Worm (Caenorhabditis elegans) whole organism, early embryonic: ENCODE results near the gene T20D4.15.
"Not testable (repeated sequence)": the region's sequence is repeated elsewhere in the genome, so short reads cannot be mapped to it uniquely, and the experiment has no call there.

Source experiments
- B0310.2 ChIP-seq: sonication (generic microtip); optimal IDR thresholded peaks from 2 replicates; lab custom pipeline; 2016; ENCODE audit warnings: mild to moderate bottlenecking, missing genetic modification characterization, missing compliant biosample characterization
- F13C5.2 ChIP-seq: sonication (generic microtip); optimal IDR thresholded peaks from 2 replicates; lab custom pipeline; 2017; ENCODE audit warnings: mild to moderate bottlenecking, missing genetic modification characterization, inconsistent platforms, missing compliant biosample characterization
- aly-1 ChIP-seq: sonication (generic microtip); optimal IDR thresholded peaks from 2 replicates; lab custom pipeline; 2016; ENCODE audit warnings: missing genetic modification characterization, missing compliant biosample characterization
- ama-1 ChIP-seq: fragments of 150-350 bp; optimal IDR thresholded peaks from 2 replicates; lab custom pipeline; 2014
- ceh-13 ChIP-seq: fragments of 200-800 bp; sonication (Bioruptor generic); optimal IDR thresholded peaks from 2 replicates; lab custom pipeline; 2018; ENCODE audit warnings: mild to moderate bottlenecking, missing genetic modification characterization, missing compliant biosample characterization
- ceh-36 ChIP-seq: sonication (generic microtip); optimal IDR thresholded peaks from 2 replicates; lab custom pipeline; 2016; ENCODE audit warnings: missing genetic modification characterization, inconsistent platforms, missing compliant biosample characterization
- ets-7 ChIP-seq: sonication (generic microtip); optimal IDR thresholded peaks from 2 replicates; lab custom pipeline; 2016; ENCODE audit warnings: missing genotype, missing genetic modification characterization, missing compliant biosample characterization
- flt-1 ChIP-seq: fragments of 200-800 bp; sonication (Bioruptor generic); IDR thresholded peaks from 2 replicates; pipeline ENCODE4 v1.3.6; 2022; ENCODE audit warnings: missing genetic modification characterization, missing compliant biosample characterization
- hmbx-1 ChIP-seq: sonication (generic microtip); optimal IDR thresholded peaks from 2 replicates; lab custom pipeline; 2016; ENCODE audit warnings: mild to moderate bottlenecking, missing genetic modification characterization, missing compliant biosample characterization
- hmg-4 ChIP-seq: fragments of 200-800 bp; sonication (Bioruptor generic); optimal IDR thresholded peaks from 2 replicates; lab custom pipeline; 2018; ENCODE audit warnings: mild to moderate bottlenecking, missing genetic modification characterization, missing compliant biosample characterization
- hnd-1 ChIP-seq: sonication (generic microtip); optimal IDR thresholded peaks from 2 replicates; lab custom pipeline; 2016; ENCODE audit warnings: missing genetic modification characterization, missing compliant biosample characterization
- pes-1 ChIP-seq: fragments of 200-800 bp; sonication (Bioruptor generic); IDR thresholded peaks from 2 replicates; pipeline ENCODE4 v1.3.6; 2022; ENCODE audit warnings: missing genetic modification reagents, missing genetic modification characterization, missing compliant biosample characterization
- scrt-1 ChIP-seq: fragments of 200-800 bp; sonication (Bioruptor generic); IDR thresholded peaks from 2 replicates; pipeline ENCODE4 v1.3.6; 2022; ENCODE audit warnings: missing genetic modification characterization, missing compliant biosample characterization
- sea-1 ChIP-seq: fragments of 200-800 bp; sonication (Bioruptor generic); conservative IDR thresholded peaks from 2 replicates; pipeline ENCODE4 v1.3.6; 2022; ENCODE audit warnings: missing genetic modification characterization, missing compliant biosample characterization
- tbx-11 ChIP-seq: fragments of 200-800 bp; sonication (Bioruptor generic); IDR thresholded peaks from 2 replicates; pipeline ENCODE4 v1.3.6; 2022; ENCODE audit warnings: missing genetic modification characterization, missing compliant biosample characterization
- tbx-37 ChIP-seq: fragments of 200-800 bp; sonication (Bioruptor generic); conservative IDR thresholded peaks from 2 replicates; pipeline ENCODE4 v1.3.6; 2022; ENCODE audit warnings: missing genetic modification reagents, missing genetic modification characterization, missing compliant biosample characterization
- tra-4 ChIP-seq: sonication (generic microtip); optimal IDR thresholded peaks from 2 replicates; lab custom pipeline; 2017; ENCODE audit warnings: missing genetic modification characterization, missing compliant biosample characterization

Gene T20D4.15

ce11 chrV:3413010-3413409, 18.5 kb upstream of the T20D4.15 start, which contains the start of gene txt-11:
Gene txt-11 (plus strand): TSS chrV:3413310.
- TF ChIP-seq tbx-11 (no peak), pes-1 (GFP tag; lab: Robert Waterston, UW) (no peak), tbx-37 (GFP tag; lab: Robert Waterston, UW) (no peak), B0310.2 (tag; lab: Kevin White, UChicago) (no peak), ama-1 (lab: Kevin White, UChicago) (no peak), hmg-4 (GFP tag; lab: Kevin White, UChicago) (no peak), flt-1 (GFP tag; lab: Robert Waterston, UW) (no peak), tra-4 (no peak), aly-1 (tag; lab: Kevin White, UChicago) (no peak), hnd-1 (tag; lab: Kevin White, UChicago) (no peak), sea-1 (GFP tag; lab: Robert Waterston, UW) (no peak), ceh-13 (GFP tag; lab: Kevin White, UChicago) (no peak), scrt-1 (no peak), F13C5.2 (no peak), ets-7 (tag; lab: Kevin White, UChicago) (no peak), hmbx-1 (no peak), ceh-36 (tag; lab: Kevin White, UChicago) (no peak)

- no peak for TF ChIP-seq sea-1 (GFP tag; lab: Robert Waterston, UW)
- no peak for TF ChIP-seq ama-1 (lab: Kevin White, UChicago)
- no peak for TF ChIP-seq tra-4
- TF ChIP-seq tbx-37 (GFP tag; lab: Robert Waterston, UW): no peak
- no peak for TF ChIP-seq B0310.2 (tag; lab: Kevin White, UChicago)
- no peak for TF ChIP-seq aly-1 (tag; lab: Kevin White, UChicago)
- no peak for TF ChIP-seq hmbx-1
- TF ChIP-seq tbx-11: no peak
- no peak for TF ChIP-seq flt-1 (GFP tag; lab: Robert Waterston, UW)
- no peak for TF ChIP-seq pes-1 (GFP tag; lab: Robert Waterston, UW)
These were observed 15.6 kb upstream of the T20D4.15 start, which contains the start of gene arrd-22 for ce11 chrV:3410098-3410570. Gene arrd-22 (plus strand): TSS chrV:3410520.

- TF ChIP-seq pes-1 (GFP tag; lab: Robert Waterston, UW) (no peak), tbx-37 (GFP tag; lab: Robert Waterston, UW) (no peak), hmg-4 (GFP tag; lab: Kevin White, UChicago) (no peak)
These were observed 15.0 kb upstream of the T20D4.15 start for ce11 chrV:3409498-3409897.

- TF ChIP-seq flt-1 (GFP tag; lab: Robert Waterston, UW) (no peak), sea-1 (GFP tag; lab: Robert Waterston, UW) (no peak), ceh-36 (tag; lab: Kevin White, UChicago) (no peak), ceh-13 (GFP tag; lab: Kevin White, UChicago) (no peak), hmbx-1 (no peak), tbx-11 (no peak), aly-1 (tag; lab: Kevin White, UChicago) (no peak), ets-7 (tag; lab: Kevin White, UChicago) (no peak), hnd-1 (tag; lab: Kevin White, UChicago) (no peak), hmg-4 (GFP tag; lab: Kevin White, UChicago) (no peak)
These were observed 14.1 kb upstream of the T20D4.15 start, which contains the start of gene T20D4.7 for ce11 chrV:3408602-3409001. Gene T20D4.7 (plus strand): TSS chrV:3408902.

ce11 chrV:3399952-3400351, 5.4 kb upstream of the T20D4.15 start, which contains the start of gene T20D4.10:
Gene T20D4.10 (plus strand): TSS chrV:3400252.
- TF ChIP-seq tra-4; scrt-1; ama-1 (lab: Kevin White, UChicago): not testable (repeated sequence)

ce11 chrV:3398314-3398713, 3.8 kb upstream of the T20D4.15 start, which contains the start of gene T20D4.11:
Gene T20D4.11 (plus strand): TSS chrV:3398690.
- no peak for TF ChIP-seq B0310.2 (tag; lab: Kevin White, UChicago)
- no peak for TF ChIP-seq hmg-4 (GFP tag; lab: Kevin White, UChicago)
- no peak for TF ChIP-seq hnd-1 (tag; lab: Kevin White, UChicago)
- TF ChIP-seq sea-1 (GFP tag; lab: Robert Waterston, UW): no peak
- TF ChIP-seq F13C5.2: no peak
- TF ChIP-seq ets-7 (tag; lab: Kevin White, UChicago): no peak
- TF ChIP-seq hmbx-1: no peak
- no peak for TF ChIP-seq flt-1 (GFP tag; lab: Robert Waterston, UW)

- not testable (repeated sequence) for TF ChIP-seq flt-1 (GFP tag; lab: Robert Waterston, UW); sea-1 (GFP tag; lab: Robert Waterston, UW); aly-1 (tag; lab: Kevin White, UChicago)
These were observed 2.2 kb upstream of the T20D4.15 start, which contains the start of gene T20D4.12 for ce11 chrV:3396765-3397164. Gene T20D4.12 (plus strand): TSS chrV:3397065.

- TF ChIP-seq tbx-37 (GFP tag; lab: Robert Waterston, UW) (no peak), flt-1 (GFP tag; lab: Robert Waterston, UW) (no peak), sea-1 (GFP tag; lab: Robert Waterston, UW) (no peak), hmbx-1 (no peak), F13C5.2 (no peak), B0310.2 (tag; lab: Kevin White, UChicago) (no peak), hmg-4 (GFP tag; lab: Kevin White, UChicago) (no peak), pes-1 (GFP tag; lab: Robert Waterston, UW) (no peak), ama-1 (lab: Kevin White, UChicago) (no peak), ceh-36 (tag; lab: Kevin White, UChicago) (no peak), aly-1 (tag; lab: Kevin White, UChicago) (no peak), tra-4 (no peak), ceh-13 (GFP tag; lab: Kevin White, UChicago) (no peak), ets-7 (tag; lab: Kevin White, UChicago) (no peak)
These were observed 479 bp downstream of the T20D4.15 start for ce11 chrV:3394065-3394464.
